Worm (Caenorhabditis elegans) whole organism, late embryonic: ENCODE results near the gene nhr-115.
"Not testable (repeated sequence)": the region's sequence is repeated elsewhere in the genome, so short reads cannot be mapped to it uniquely, and the experiment has no call there.

Experiments
- C38D4.7 ChIP-seq: fragments of 200-800 bp; sonication (Bioruptor generic); optimal IDR thresholded peaks from 2 replicates; lab custom pipeline; 2018; ENCODE audit warnings: mild to moderate bottlenecking, missing genetic modification characterization, moderate library complexity, missing compliant biosample characterization
- F13H6.1 ChIP-seq: sonication (generic microtip); optimal IDR thresholded peaks from 2 replicates; lab custom pipeline; 2016; ENCODE audit warnings: missing genetic modification characterization, missing compliant biosample characterization
- K02D7.2 ChIP-seq: sonication (generic microtip); optimal IDR thresholded peaks from 2 replicates; lab custom pipeline; 2017; ENCODE audit warnings: mild to moderate bottlenecking, missing genetic modification characterization, missing compliant biosample characterization
- Y22D7AL.16 ChIP-seq: sonication (generic microtip); optimal IDR thresholded peaks from 2 replicates; lab custom pipeline; 2016; ENCODE audit warnings: missing genetic modification characterization, missing compliant biosample characterization
- ama-1 ChIP-seq: fragments of 150-350 bp; optimal IDR thresholded peaks from 2 replicates; lab custom pipeline; 2014
- ceh-14 ChIP-seq: sonication (generic microtip); optimal IDR thresholded peaks from 2 replicates; lab custom pipeline; 2016; ENCODE audit warnings: missing genotype, missing genetic modification characterization, missing compliant biosample characterization
- ceh-2 ChIP-seq: sonication (generic microtip); optimal IDR thresholded peaks from 2 replicates; lab custom pipeline; 2016; ENCODE audit warnings: missing genotype, missing genetic modification characterization, missing compliant biosample characterization
- ceh-22 ChIP-seq: sonication (generic microtip); optimal IDR thresholded peaks from 2 replicates; lab custom pipeline; 2017; ENCODE audit warnings: missing biosample characterization, missing genetic modification characterization
- ceh-24 ChIP-seq: sonication (generic microtip); optimal IDR thresholded peaks from 2 replicates; lab custom pipeline; 2016; ENCODE audit warnings: mild to moderate bottlenecking, missing genetic modification characterization, missing compliant biosample characterization
- ceh-30 ChIP-seq: fragments of 150-350 bp; optimal IDR thresholded peaks from 2 replicates; lab custom pipeline; 2014; ENCODE audit warnings: missing biosample characterization, missing genetic modification characterization
- ceh-31 ChIP-seq: sonication (generic microtip); optimal IDR thresholded peaks from 2 replicates; lab custom pipeline; 2016; ENCODE audit warnings: missing genetic modification characterization, missing compliant biosample characterization
- ceh-9 ChIP-seq: sonication (generic microtip); optimal IDR thresholded peaks from 2 replicates; lab custom pipeline; 2016; ENCODE audit warnings: mild to moderate bottlenecking, missing genetic modification characterization, inconsistent platforms, missing compliant biosample characterization
- elt-2 ChIP-seq: sonication (generic microtip); optimal IDR thresholded peaks from 2 replicates; lab custom pipeline; 2016; ENCODE audit warnings: missing genetic modification reagents, missing genetic modification characterization, missing compliant biosample characterization
- elt-4 ChIP-seq: sonication (generic microtip); optimal IDR thresholded peaks from 2 replicates; lab custom pipeline; 2016; ENCODE audit warnings: missing genetic modification characterization, missing compliant biosample characterization
- ets-4 ChIP-seq: sonication (generic microtip); optimal IDR thresholded peaks from 2 replicates; lab custom pipeline; 2016; ENCODE audit warnings: missing genetic modification characterization, missing compliant biosample characterization
- eyg-1 ChIP-seq: sonication (generic microtip); optimal IDR thresholded peaks from 2 replicates; lab custom pipeline; 2016; ENCODE audit warnings: missing genotype, missing genetic modification characterization, missing compliant biosample characterization
- fkh-10 ChIP-seq: fragments of 150-350 bp; optimal IDR thresholded peaks from 2 replicates; lab custom pipeline; 2014; ENCODE audit warnings: missing biosample characterization, missing genetic modification reagents, missing genetic modification characterization
- fkh-6 ChIP-seq: sonication (generic microtip); optimal IDR thresholded peaks from 2 replicates; lab custom pipeline; 2016; ENCODE audit warnings: missing genetic modification characterization, missing compliant biosample characterization
- gmeb-2 ChIP-seq: sonication (generic microtip); optimal IDR thresholded peaks from 2 replicates; lab custom pipeline; 2016; ENCODE audit warnings: missing genetic modification characterization, inconsistent platforms, missing compliant biosample characterization
- hlh-6 ChIP-seq: sonication (generic microtip); optimal IDR thresholded peaks from 2 replicates; lab custom pipeline; 2016; ENCODE audit warnings: missing genotype, missing genetic modification characterization, missing compliant biosample characterization
- lim-6 ChIP-seq: sonication (generic microtip); optimal IDR thresholded peaks from 2 replicates; lab custom pipeline; 2016; ENCODE audit warnings: missing genetic modification characterization, missing compliant biosample characterization
- madf-2 ChIP-seq: sonication (generic microtip); optimal IDR thresholded peaks from 2 replicates; lab custom pipeline; 2017; ENCODE audit warnings: missing genetic modification characterization, missing compliant biosample characterization
- nhr-232 ChIP-seq: sonication (generic microtip); optimal IDR thresholded peaks from 2 replicates; lab custom pipeline; 2016; ENCODE audit warnings: missing genetic modification characterization, missing compliant biosample characterization
- pax-1 ChIP-seq: fragments of 150-350 bp; optimal IDR thresholded peaks from 2 replicates; lab custom pipeline; 2014; ENCODE audit warnings: missing biosample characterization, missing genetic modification characterization
- pha-4 ChIP-seq: fragments of 150-350 bp; optimal IDR thresholded peaks from 2 replicates; lab custom pipeline; 2018; ENCODE audit warnings: missing biosample characterization, missing genetic modification reagents, missing genetic modification characterization
- pros-1 ChIP-seq: fragments of 150-350 bp; optimal IDR thresholded peaks from 2 replicates; lab custom pipeline; 2014; ENCODE audit warnings: missing biosample characterization, missing genetic modification reagents, missing genetic modification characterization
- rnt-1 ChIP-seq: sonication (generic microtip); optimal IDR thresholded peaks from 2 replicates; lab custom pipeline; 2016; ENCODE audit warnings: missing genetic modification characterization, missing compliant biosample characterization
- unc-42 ChIP-seq: sonication (generic microtip); optimal IDR thresholded peaks from 2 replicates; lab custom pipeline; 2016; ENCODE audit warnings: missing genotype, missing genetic modification characterization, missing compliant biosample characterization

nhr-115 gene

ce11 chrV:2324260-2324659, 31.9 kb downstream of the nhr-115 start:
- TF ChIP-seq elt-2 (tag; lab: Kevin White, UChicago) (peak; percentile 93), K02D7.2 (tag; lab: Kevin White, UChicago) (no peak)
- TF ChIP-seq, all 69 proteins: peak for 1

DNA sequence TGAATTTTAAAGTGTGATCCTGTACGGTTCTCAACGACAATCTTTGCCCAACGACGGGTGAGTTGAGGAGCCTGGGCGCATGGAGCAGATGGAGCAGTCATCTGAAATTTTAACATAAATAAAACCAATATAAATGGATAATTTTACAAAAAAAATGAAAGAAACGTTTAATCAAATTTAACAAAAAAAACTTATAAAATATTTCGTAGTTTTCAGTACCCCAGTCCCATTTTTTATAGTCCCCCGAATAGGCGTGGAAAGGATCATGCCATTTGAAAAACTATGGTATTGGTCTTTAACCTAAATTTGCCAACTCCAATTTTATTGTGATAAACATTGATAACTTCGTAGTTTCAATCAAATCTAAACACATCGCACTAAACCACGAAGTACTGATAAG, 32.7 kb downstream of the nhr-115 start, which contains the start of gene pud-3:
TSS of gene pud-3 (minus strand) at position 101 of the 400 bp plus-strand sequence.
- no peak for TF ChIP-seq ceh-30 (tag; lab: Kevin White, UChicago)
- no peak for TF ChIP-seq ceh-9 (tag; lab: Kevin White, UChicago)
- no peak for TF ChIP-seq fkh-6 (tag; lab: Kevin White, UChicago)
- TF ChIP-seq pha-4 (tag; lab: Kevin White, UChicago) = no peak
- TF ChIP-seq eyg-1 (tag; lab: Kevin White, UChicago) = no peak
- TF ChIP-seq pros-1 (tag; lab: Kevin White, UChicago) = no peak
- TF ChIP-seq fkh-10 (GFP tag; lab: Kevin White, UChicago) = no peak

DNA sequence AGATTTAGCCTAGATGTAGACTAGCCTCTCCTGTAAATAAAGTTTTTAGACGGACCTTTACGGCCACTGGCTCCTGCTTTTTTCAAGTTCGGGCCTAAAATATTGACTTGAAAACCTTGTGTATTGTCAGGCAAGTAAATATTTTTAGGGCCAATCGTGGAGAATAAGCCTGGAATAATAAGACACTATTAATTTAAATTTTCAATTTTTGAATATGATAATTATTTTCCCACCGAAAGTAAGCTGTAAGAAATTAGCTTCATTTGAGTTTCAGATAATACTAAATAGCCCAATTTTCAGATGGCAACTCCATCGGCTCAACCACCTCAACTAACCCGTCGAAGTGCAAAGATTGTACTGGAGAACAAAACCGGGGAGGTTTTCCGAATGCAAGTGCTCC, 34.0 kb downstream of the nhr-115 start, which contains the start of gene pud-4:
TSS of gene pud-4 (plus strand) at position 301 of the 400 bp plus-strand sequence.
- no peak for TF ChIP-seq eyg-1 (tag; lab: Kevin White, UChicago)
- TF ChIP-seq, all 69 proteins: peak for 0

DNA sequence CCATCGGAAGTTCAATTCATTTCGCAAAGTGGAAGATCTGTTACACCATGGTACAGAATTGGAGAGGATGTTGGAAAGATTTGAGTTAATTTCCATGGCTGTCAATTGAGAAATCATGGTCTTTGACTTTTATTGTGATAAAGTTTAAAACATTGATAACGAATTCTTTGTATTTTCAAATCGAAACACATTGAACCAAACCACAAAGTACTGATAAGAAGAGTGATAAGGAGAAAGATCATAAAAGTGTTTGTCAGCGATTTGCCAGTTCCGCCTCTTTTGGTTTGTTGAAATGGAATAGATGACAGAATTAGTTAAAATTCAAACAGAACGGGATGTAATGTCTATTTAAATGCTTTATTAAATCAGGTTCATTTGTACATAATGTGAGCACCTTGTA, 34.8 kb downstream of the nhr-115 start:
- TF ChIP-seq ets-4 (tag; lab: Kevin White, UChicago) (no peak), elt-2 (tag; lab: Kevin White, UChicago) (peak; percentile 93)

ce11 chrV:2330129-2330528, 37.8 kb downstream of the nhr-115 start, which contains the start of gene pud-1.1:
Gene pud-1.1, plus strand, starts transcription at chrV:2330429.
- TF ChIP-seq ceh-14 (tag; lab: Kevin White, UChicago); ama-1 (lab: Kevin White, UChicago); madf-2 (tag; lab: Kevin White, UChicago): not testable (repeated sequence)

ce11 chrV:2331616-2332015, 39.3 kb downstream of the nhr-115 start, which contains the start of gene irld-32:
Gene irld-32, plus strand, starts transcription at chrV:2331916.
- not testable (repeated sequence) for TF ChIP-seq ceh-2, elt-4, ets-4 (tag; lab: Kevin White, UChicago)

- no peak for TF ChIP-seq lim-6 (tag; lab: Kevin White, UChicago)
- TF ChIP-seq nhr-232 (tag; lab: Kevin White, UChicago) = no peak
- no peak for TF ChIP-seq Y22D7AL.16 (tag; lab: Kevin White, UChicago)
- no peak for TF ChIP-seq unc-42 (tag; lab: Kevin White, UChicago)
- no peak for TF ChIP-seq ceh-2 (tag; lab: Kevin White, UChicago)
- no peak for TF ChIP-seq F13H6.1
- TF ChIP-seq elt-4 (tag; lab: Kevin White, UChicago) = no peak
- TF ChIP-seq ceh-24 (tag; lab: Kevin White, UChicago) = no peak
- no peak for TF ChIP-seq pros-1 (tag; lab: Kevin White, UChicago)
- TF ChIP-seq gmeb-2 (tag; lab: Kevin White, UChicago) = no peak
- TF ChIP-seq hlh-6 (tag; lab: Kevin White, UChicago) = no peak
- TF ChIP-seq rnt-1 (tag; lab: Kevin White, UChicago) = no peak
- TF ChIP-seq pax-1 (tag; lab: Kevin White, UChicago) = no peak
- no peak for TF ChIP-seq ets-4 (tag; lab: Kevin White, UChicago)
- TF ChIP-seq ceh-22 (tag; lab: Kevin White, UChicago) = no peak
- TF ChIP-seq ceh-31 (tag; lab: Kevin White, UChicago) = no peak
- no peak for TF ChIP-seq C38D4.7 (GFP tag; lab: Kevin White, UChicago)
- TF ChIP-seq, all 69 proteins: peak for 0
Measured at ce11 chrV:2336151-2336550, 43.8 kb downstream of the nhr-115 start, which contains the start of gene irld-28. Gene irld-28, minus strand, starts transcription at chrV:2336251.
